Worm (Caenorhabditis elegans) whole organism, mixed stage, embryonic: ENCODE results near the gene str-206.

ENCODE experiments used
- blmp-1 ChIP-seq: fragments of 150-350 bp; optimal IDR thresholded peaks from 2 replicates; lab custom pipeline; 2014; ENCODE audit warnings: missing biosample characterization, missing genetic modification characterization
- ces-1 ChIP-seq: fragments of 150-350 bp; optimal IDR thresholded peaks from 2 replicates; lab custom pipeline; 2014; ENCODE audit warnings: missing biosample characterization, missing genetic modification reagents, missing genetic modification characterization
- drap-1 ChIP-seq: fragments of 200-800 bp; sonication (Bioruptor generic); optimal IDR thresholded peaks from 3 replicates; lab custom pipeline; 2018; ENCODE audit warnings: mild to moderate bottlenecking, missing genetic modification characterization, missing compliant biosample characterization
- elt-3 ChIP-seq: fragments of 150-350 bp; optimal IDR thresholded peaks from 2 replicates; lab custom pipeline; 2014; ENCODE audit warnings: missing biosample characterization, missing genetic modification characterization
- mab-5 ChIP-seq: fragments of 150-350 bp; optimal IDR thresholded peaks from 2 replicates; lab custom pipeline; 2014; ENCODE audit warnings: missing biosample characterization, missing genetic modification characterization
- mep-1 ChIP-seq: fragments of 150-350 bp; optimal IDR thresholded peaks from 2 replicates; lab custom pipeline; 2017; ENCODE audit warnings: missing biosample characterization, missing genetic modification reagents, missing genetic modification characterization, inconsistent platforms
- nhr-12 ChIP-seq: fragments of 150-350 bp; optimal IDR thresholded peaks from 2 replicates; lab custom pipeline; 2014; ENCODE audit warnings: missing biosample characterization, missing genetic modification characterization
- nhr-237 ChIP-seq: fragments of 150-350 bp; optimal IDR thresholded peaks from 2 replicates; lab custom pipeline; 2014; ENCODE audit warnings: missing biosample characterization, missing genetic modification characterization
- nhr-28 ChIP-seq: fragments of 150-350 bp; optimal IDR thresholded peaks from 2 replicates; lab custom pipeline; 2014; ENCODE audit warnings: missing biosample characterization, missing genetic modification characterization
- sem-2 ChIP-seq: fragments of 200-800 bp; sonication (Bioruptor generic); optimal IDR thresholded peaks from 2 replicates; lab custom pipeline; 2018; ENCODE audit warnings: mild to moderate bottlenecking, missing genetic modification characterization, missing compliant biosample characterization
- snpc-4 ChIP-seq: fragments of 150-350 bp; optimal IDR thresholded peaks from 2 replicates; lab custom pipeline; 2014; ENCODE audit warnings: missing biosample characterization, missing genetic modification characterization
- sptf-1 ChIP-seq: sonication (generic microtip); optimal IDR thresholded peaks from 2 replicates; lab custom pipeline; 2017; ENCODE audit warnings: mild to moderate bottlenecking, missing genetic modification characterization, moderate library complexity, missing compliant biosample characterization

- TF ChIP-seq snpc-4 (tag; lab: Kevin White, UChicago): no peak
- TF ChIP-seq elt-3 (tag; lab: Kevin White, UChicago): no peak
- TF ChIP-seq mab-5 (tag; lab: Kevin White, UChicago): no peak
- TF ChIP-seq ces-1: no peak
- no peak for TF ChIP-seq blmp-1
- no peak for TF ChIP-seq nhr-28 (tag; lab: Kevin White, UChicago)
- no peak for TF ChIP-seq nhr-12
- TF ChIP-seq sptf-1 (tag; lab: Kevin White, UChicago): no peak
- TF ChIP-seq drap-1: no peak
- TF ChIP-seq sem-2: no peak
- no peak for TF ChIP-seq nhr-237
- TF ChIP-seq mep-1: no peak
Measured at ce11 chrV:6217142-6217541, 792 bp upstream of the str-206 start.
